Worm (Caenorhabditis elegans) whole organism, L4/young adult: ENCODE results near the gene C23H5.15.

Experiments used
- W03F9.2 ChIP-seq: fragments of 150-350 bp; optimal IDR thresholded peaks from 2 replicates; lab custom pipeline; 2014; ENCODE audit warnings: missing biosample characterization, missing genetic modification characterization
- dao-5 ChIP-seq: sonication (generic microtip); optimal IDR thresholded peaks from 2 replicates; lab custom pipeline; 2016; ENCODE audit warnings: missing genotype, missing genetic modification characterization, moderate library complexity, missing compliant biosample characterization

- TF ChIP-seq dao-5 (tag; lab: Kevin White, UChicago) (no peak), W03F9.2 (tag; lab: Kevin White, UChicago) (no peak)
Observed at ce11 chrIV:2137478-2137877, 34.8 kb upstream of the C23H5.15 start.
